Worm (Caenorhabditis elegans) whole organism, mixed stage, embryonic: ENCODE results near the gene C06E2.9.

Source experiments
- M03D4.4 ChIP-seq: sonication (generic microtip); optimal IDR thresholded peaks from 2 replicates; lab custom pipeline; 2017; ENCODE audit warnings: mild to moderate bottlenecking, missing genetic modification characterization, missing compliant biosample characterization
- bed-3 ChIP-seq: fragments of 200-800 bp; sonication (Bioruptor generic); optimal IDR thresholded peaks from 3 replicates; lab custom pipeline; 2018; ENCODE audit warnings: mild to moderate bottlenecking, missing genetic modification characterization, moderate library complexity, missing compliant biosample characterization
- blmp-1 ChIP-seq: fragments of 150-350 bp; optimal IDR thresholded peaks from 2 replicates; lab custom pipeline; 2014; ENCODE audit warnings: missing biosample characterization, missing genetic modification characterization
- ceh-39 ChIP-seq: fragments of 150-350 bp; optimal IDR thresholded peaks from 2 replicates; lab custom pipeline; 2014; ENCODE audit warnings: missing biosample characterization, missing genetic modification characterization
- ceh-43 ChIP-seq: fragments of 200-800 bp; sonication (Bioruptor generic); optimal IDR thresholded peaks from 2 replicates; lab custom pipeline; 2018; ENCODE audit warnings: mild to moderate bottlenecking, missing genetic modification characterization, moderate library complexity, missing compliant biosample characterization
- ceh-83 ChIP-seq: fragments of 200-800 bp; sonication (Bioruptor generic); optimal IDR thresholded peaks from 2 replicates; lab custom pipeline; 2018; ENCODE audit warnings: mild to moderate bottlenecking, missing genetic modification characterization, missing compliant biosample characterization
- ces-1 ChIP-seq: fragments of 150-350 bp; optimal IDR thresholded peaks from 2 replicates; lab custom pipeline; 2014; ENCODE audit warnings: missing biosample characterization, missing genetic modification reagents, missing genetic modification characterization
- cnd-1 ChIP-seq: fragments of 200-800 bp; sonication (Bioruptor generic); optimal IDR thresholded peaks from 2 replicates; lab custom pipeline; 2018; ENCODE audit warnings: mild to moderate bottlenecking, missing genetic modification characterization, missing compliant biosample characterization
- drap-1 ChIP-seq: fragments of 200-800 bp; sonication (Bioruptor generic); optimal IDR thresholded peaks from 3 replicates; lab custom pipeline; 2018; ENCODE audit warnings: mild to moderate bottlenecking, missing genetic modification characterization, missing compliant biosample characterization
- elt-1 ChIP-seq: sonication (generic microtip); optimal IDR thresholded peaks from 2 replicates; lab custom pipeline; 2017; ENCODE audit warnings: missing genetic modification characterization, mild to moderate bottlenecking, missing compliant biosample characterization, antibody characterized with exemption, moderate library complexity, borderline replicate concordance; ENCODE audit not compliant: insufficient read depth
- elt-3 ChIP-seq: fragments of 150-350 bp; optimal IDR thresholded peaks from 2 replicates; lab custom pipeline; 2014; ENCODE audit warnings: missing biosample characterization, missing genetic modification characterization
- flh-1 ChIP-seq: fragments of 200-800 bp; sonication (Bioruptor generic); optimal IDR thresholded peaks from 2 replicates; lab custom pipeline; 2018; ENCODE audit warnings: mild to moderate bottlenecking, missing genetic modification characterization, moderate library complexity, missing compliant biosample characterization
- ham-2 ChIP-seq: fragments of 200-800 bp; sonication (Bioruptor generic); optimal IDR thresholded peaks from 2 replicates; lab custom pipeline; 2018; ENCODE audit warnings: mild to moderate bottlenecking, missing genetic modification characterization, missing compliant biosample characterization
- hlh-1 ChIP-seq: fragments of 150-350 bp; optimal IDR thresholded peaks from 2 replicates; lab custom pipeline; 2014; ENCODE audit warnings: missing biosample characterization, missing genetic modification reagents, missing genetic modification characterization
- lin-13 ChIP-seq: fragments of 150-350 bp; optimal IDR thresholded peaks from 2 replicates; lab custom pipeline; 2014; ENCODE audit warnings: missing biosample characterization, missing genetic modification characterization
- lin-32 ChIP-seq: fragments of 200-800 bp; sonication (Bioruptor generic); optimal IDR thresholded peaks from 2 replicates; lab custom pipeline; 2018; ENCODE audit warnings: mild to moderate bottlenecking, missing genetic modification characterization, missing compliant biosample characterization
- lsy-2 ChIP-seq: fragments of 150-350 bp; optimal IDR thresholded peaks from 2 replicates; lab custom pipeline; 2014; ENCODE audit warnings: missing biosample characterization, missing genetic modification characterization
- mab-5 ChIP-seq: fragments of 150-350 bp; optimal IDR thresholded peaks from 2 replicates; lab custom pipeline; 2014; ENCODE audit warnings: missing biosample characterization, missing genetic modification characterization
- mep-1 ChIP-seq: fragments of 150-350 bp; optimal IDR thresholded peaks from 2 replicates; lab custom pipeline; 2017; ENCODE audit warnings: missing biosample characterization, missing genetic modification reagents, missing genetic modification characterization, inconsistent platforms
- mls-2 ChIP-seq: sonication (generic microtip); optimal IDR thresholded peaks from 2 replicates; lab custom pipeline; 2016; ENCODE audit warnings: mild to moderate bottlenecking, missing genetic modification characterization, moderate library complexity, missing compliant biosample characterization
- nhr-12 ChIP-seq: fragments of 150-350 bp; optimal IDR thresholded peaks from 2 replicates; lab custom pipeline; 2014; ENCODE audit warnings: missing biosample characterization, missing genetic modification characterization
- nhr-2 ChIP-seq: fragments of 150-350 bp; optimal IDR thresholded peaks from 2 replicates; lab custom pipeline; 2014; ENCODE audit warnings: missing biosample characterization, missing genetic modification characterization
- nhr-237 ChIP-seq: fragments of 150-350 bp; optimal IDR thresholded peaks from 2 replicates; lab custom pipeline; 2014; ENCODE audit warnings: missing biosample characterization, missing genetic modification characterization
- nhr-28 ChIP-seq: fragments of 150-350 bp; optimal IDR thresholded peaks from 2 replicates; lab custom pipeline; 2014; ENCODE audit warnings: missing biosample characterization, missing genetic modification characterization
- nhr-76 ChIP-seq: sonication (generic microtip); optimal IDR thresholded peaks from 2 replicates; lab custom pipeline; 2017; ENCODE audit warnings: missing biosample characterization, missing genetic modification characterization
- pha-4 ChIP-seq: fragments of 150-350 bp; optimal IDR thresholded peaks from 2 replicates; lab custom pipeline; 2018; ENCODE audit warnings: missing biosample characterization, missing genetic modification reagents, missing genetic modification characterization
- sem-2 ChIP-seq: fragments of 200-800 bp; sonication (Bioruptor generic); optimal IDR thresholded peaks from 2 replicates; lab custom pipeline; 2018; ENCODE audit warnings: mild to moderate bottlenecking, missing genetic modification characterization, missing compliant biosample characterization
- snpc-4 ChIP-seq: fragments of 150-350 bp; optimal IDR thresholded peaks from 2 replicates; lab custom pipeline; 2014; ENCODE audit warnings: missing biosample characterization, missing genetic modification characterization
- sptf-1 ChIP-seq: sonication (generic microtip); optimal IDR thresholded peaks from 2 replicates; lab custom pipeline; 2017; ENCODE audit warnings: mild to moderate bottlenecking, missing genetic modification characterization, moderate library complexity, missing compliant biosample characterization
- tbx-8 ChIP-seq: fragments of 200-800 bp; sonication (Bioruptor generic); optimal IDR thresholded peaks from 2 replicates; lab custom pipeline; 2018; ENCODE audit warnings: mild to moderate bottlenecking, missing genetic modification characterization, moderate library complexity, missing compliant biosample characterization
- unc-120 ChIP-seq: sonication (generic microtip); optimal IDR thresholded peaks from 2 replicates; lab custom pipeline; 2017; ENCODE audit warnings: missing genetic modification characterization, missing compliant biosample characterization; ENCODE audit not compliant: poor library complexity, severe bottlenecking
- unc-39 ChIP-seq: fragments of 150-350 bp; optimal IDR thresholded peaks from 2 replicates; lab custom pipeline; 2014; ENCODE audit warnings: missing biosample characterization, missing genetic modification characterization
- unc-62 ChIP-seq: fragments of 150-350 bp; optimal IDR thresholded peaks from 2 replicates; lab custom pipeline; 2014; ENCODE audit warnings: missing biosample characterization, missing genetic modification reagents, missing genetic modification characterization
- zip-8 ChIP-seq: fragments of 150-350 bp; optimal IDR thresholded peaks from 2 replicates; lab custom pipeline; 2014; ENCODE audit warnings: missing biosample characterization, missing genetic modification characterization
- ztf-11 ChIP-seq: fragments of 150-350 bp; optimal IDR thresholded peaks from 2 replicates; lab custom pipeline; 2014; ENCODE audit warnings: missing biosample characterization, missing genetic modification characterization

Gene C06E2.9

DNA sequence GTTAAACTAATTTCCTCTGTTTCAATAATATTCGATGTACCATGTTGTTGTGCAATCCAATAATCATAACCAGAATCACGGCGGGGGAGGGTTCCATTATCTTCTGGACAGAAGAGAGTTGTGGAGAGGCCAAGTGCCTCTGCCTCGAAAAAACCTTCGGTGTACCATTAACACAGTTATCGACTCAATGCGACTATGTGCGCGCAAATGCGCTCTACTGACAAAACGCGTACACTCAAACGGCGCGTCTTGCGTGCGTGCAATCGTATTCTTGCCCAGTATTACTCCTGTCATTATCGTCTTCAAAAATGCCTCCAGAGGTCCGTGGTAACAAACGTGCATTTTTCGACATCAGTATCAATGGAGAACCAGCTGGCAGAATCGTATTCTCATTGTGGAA is 50.0 kb downstream of the C06E2.9 start, which contains the start of gene cyn-8:
Gene cyn-8, plus strand, starts transcription at position 217 of the 400 bp plus-strand sequence.
- TF ChIP-seq unc-120 (tag; lab: Kevin White, UChicago) = no peak
- TF ChIP-seq ceh-83 (GFP tag; lab: Kevin White, UChicago) = no peak
- TF ChIP-seq nhr-12 (tag; lab: Kevin White, UChicago) = no peak
- TF ChIP-seq drap-1 = peak; percentile 35
- TF ChIP-seq cnd-1 (tag; lab: Kevin White, UChicago) = peak; percentile 35
- TF ChIP-seq unc-39 = no peak
- TF ChIP-seq nhr-28 (tag; lab: Kevin White, UChicago) = no peak
- TF ChIP-seq mep-1 (tag; lab: Kevin White, UChicago) = peak; percentile 33
- no peak for TF ChIP-seq nhr-237
- no peak for TF ChIP-seq elt-1 (tag; lab: Kevin White, UChicago)
- TF ChIP-seq ceh-39 = peak; percentile 85
- no peak for TF ChIP-seq ham-2 (GFP tag; lab: Kevin White, UChicago)
- TF ChIP-seq tbx-8 = no peak
- TF ChIP-seq unc-62 (GFP tag; lab: Kevin White, UChicago) = no peak
- TF ChIP-seq nhr-2 (tag; lab: Kevin White, UChicago) = no peak
- peak; percentile 71 for TF ChIP-seq ces-1 (GFP tag; lab: Kevin White, UChicago)
- peak; percentile 36 for TF ChIP-seq hlh-1 (tag; lab: Kevin White, UChicago)
- TF ChIP-seq bed-3 = no peak
- no peak for TF ChIP-seq ztf-11
- TF ChIP-seq nhr-76 (tag; lab: Kevin White, UChicago) = no peak
- peak; percentile 75 for TF ChIP-seq lin-13
- no peak for TF ChIP-seq mab-5 (tag; lab: Kevin White, UChicago)
- peak; percentile 40 for TF ChIP-seq mls-2 (tag; lab: Kevin White, UChicago)
- TF ChIP-seq sem-2 (GFP tag; lab: Kevin White, UChicago) = no peak
- TF ChIP-seq ceh-43 = no peak
- no peak for TF ChIP-seq zip-8 (tag; lab: Kevin White, UChicago)
- TF ChIP-seq lin-32 (GFP tag; lab: Kevin White, UChicago) = no peak
- TF ChIP-seq flh-1 = no peak
- no peak for TF ChIP-seq sptf-1
- no peak for TF ChIP-seq elt-3 (tag; lab: Kevin White, UChicago)
- TF ChIP-seq snpc-4 (tag; lab: Kevin White, UChicago) = no peak
- TF ChIP-seq lsy-2 (tag; lab: Kevin White, UChicago) = no peak
- TF ChIP-seq blmp-1 (tag; lab: Kevin White, UChicago) = no peak
- no peak for TF ChIP-seq M03D4.4 (tag; lab: Kevin White, UChicago)
- peak; percentile 28 for TF ChIP-seq pha-4 (tag; lab: Kevin White, UChicago)
